Worm (Caenorhabditis elegans) whole organism, midembryonic: ENCODE data around the gene ssp-36.

ENCODE experiments used
- flt-1 ChIP-seq: fragments of 200-800 bp; sonication (Bioruptor generic); IDR thresholded peaks from 2 replicates; pipeline ENCODE4 v1.3.6; 2022; ENCODE audit warnings: missing genetic modification characterization, missing compliant biosample characterization
- tab-1 ChIP-seq: fragments of 200-800 bp; sonication (Bioruptor generic); IDR thresholded peaks from 2 replicates; pipeline ENCODE4 v1.3.6; 2022; ENCODE audit warnings: missing genetic modification characterization, missing compliant biosample characterization

DNA sequence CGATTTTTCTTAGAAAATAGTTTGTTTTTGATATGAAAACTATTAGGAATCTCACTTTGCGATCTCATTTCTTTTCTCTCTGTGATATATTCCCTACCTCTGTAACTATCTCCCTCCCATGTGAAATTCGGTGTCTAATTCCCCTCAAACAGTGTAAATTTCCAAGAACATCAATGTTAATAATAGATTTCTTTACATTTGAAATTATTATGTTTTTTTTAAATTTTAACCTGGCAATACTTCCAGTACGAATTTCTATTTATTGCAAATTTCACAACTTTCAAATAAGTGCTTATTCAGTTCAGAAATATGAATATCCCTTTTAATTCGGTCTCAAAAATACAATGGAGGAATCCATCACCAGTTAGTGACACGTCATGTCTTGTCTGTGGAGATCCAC lies 37.8 kb downstream of the ssp-36 start, which contains the start of gene nhr-100:
- TF ChIP-seq tab-1 (no peak), flt-1 (GFP tag; lab: Robert Waterston, UW) (no peak)
